Worm (Caenorhabditis elegans): ENCODE data around the gene K07F5.6.

Gene K07F5.6

DNA sequence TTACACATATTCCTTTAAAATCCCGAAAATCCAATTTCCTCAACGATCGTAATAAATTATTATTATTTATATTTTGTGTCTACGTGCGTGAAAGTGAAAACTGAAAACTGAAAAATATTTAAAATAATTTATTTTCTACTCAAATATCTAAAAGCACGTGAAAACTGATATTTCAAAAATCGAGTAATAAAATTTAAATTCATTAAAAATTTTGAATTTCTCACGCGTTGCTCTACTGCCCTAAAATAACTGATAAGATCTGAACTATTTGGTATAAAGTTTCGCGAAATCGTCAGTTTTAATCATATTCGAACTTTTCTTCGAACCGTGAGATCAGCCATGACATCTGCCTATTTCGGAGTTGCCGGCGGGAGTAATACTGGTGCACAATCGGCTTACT, 5.8 kb upstream of the K07F5.6 start, which contains the start of gene ssq-1:
Gene ssq-1 (plus strand): TSS at position 301 of the 400 bp plus-strand sequence.
- no peak for TF ChIP-seq F13C5.2 (tag; optimal IDR thresholded peaks at IDR 0.05)
- TF ChIP-seq pes-1 (GFP tag; IDR thresholded peaks at IDR 0.05): no peak
- TF ChIP-seq ceh-36 (tag; optimal IDR thresholded peaks at IDR 0.05): no peak
- TF ChIP-seq tra-4 (tag; optimal IDR thresholded peaks at IDR 0.05): no peak
- TF ChIP-seq ama-1 (optimal IDR thresholded peaks at IDR 0.05): no peak
- no peak for TF ChIP-seq flt-1 (GFP tag; IDR thresholded peaks at IDR 0.05)
- no peak for TF ChIP-seq ceh-13 (GFP tag; optimal IDR thresholded peaks at IDR 0.05)
- no peak for TF ChIP-seq B0310.2 (tag; optimal IDR thresholded peaks at IDR 0.05)
- no peak for TF ChIP-seq sea-1 (GFP tag; conservative IDR thresholded peaks at IDR 0.05)
- no peak for TF ChIP-seq scrt-1 (GFP tag; IDR thresholded peaks at IDR 0.05)
- no peak for TF ChIP-seq hmg-4 (GFP tag; optimal IDR thresholded peaks at IDR 0.05)
- TF ChIP-seq tbx-37 (GFP tag; conservative IDR thresholded peaks at IDR 0.05): no peak

DNA sequence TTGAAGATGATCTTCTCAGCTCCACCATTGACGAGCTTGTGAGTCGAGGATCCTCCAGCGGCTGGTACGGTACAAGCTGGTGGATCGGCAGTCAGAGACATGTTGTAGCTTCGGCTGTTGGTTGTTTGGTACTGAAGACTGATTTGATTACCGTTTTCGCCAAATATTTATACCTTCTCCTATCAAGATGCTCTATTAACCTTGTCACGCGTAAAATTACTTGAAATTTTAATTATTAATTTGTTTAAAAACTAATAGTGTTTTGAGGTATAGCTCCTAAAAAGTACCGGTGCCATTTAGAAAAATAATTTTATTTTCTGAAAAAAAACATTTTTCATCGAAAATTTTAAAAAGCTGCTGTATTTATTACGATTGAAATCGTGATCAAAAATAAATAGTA, 4.5 kb upstream of the K07F5.6 start, which contains the start of gene ssp-10:
Gene ssp-10 (minus strand): TSS at position 101 of the 400 bp plus-strand sequence.
- TF ChIP-seq tra-4 (tag; optimal IDR thresholded peaks at IDR 0.05) (no peak), ets-7 (tag; optimal IDR thresholded peaks at IDR 0.05) (no peak), ama-1 (optimal IDR thresholded peaks at IDR 0.05) (no peak), flt-1 (GFP tag; IDR thresholded peaks at IDR 0.05) (no peak), hnd-1 (tag; optimal IDR thresholded peaks at IDR 0.05) (no peak), ceh-36 (tag; optimal IDR thresholded peaks at IDR 0.05) (no peak), tbx-37 (GFP tag; conservative IDR thresholded peaks at IDR 0.05) (no peak), hmbx-1 (tag; optimal IDR thresholded peaks at IDR 0.05) (no peak), pes-1 (GFP tag; IDR thresholded peaks at IDR 0.05) (no peak), F13C5.2 (tag; optimal IDR thresholded peaks at IDR 0.05) (no peak), aly-1 (tag; optimal IDR thresholded peaks at IDR 0.05) (no peak), B0310.2 (tag; optimal IDR thresholded peaks at IDR 0.05) (no peak), tbx-11 (GFP tag; IDR thresholded peaks at IDR 0.05) (no peak), ceh-13 (GFP tag; optimal IDR thresholded peaks at IDR 0.05) (no peak), scrt-1 (GFP tag; IDR thresholded peaks at IDR 0.05) (no peak), sea-1 (GFP tag; conservative IDR thresholded peaks at IDR 0.05) (no peak), hmg-4 (GFP tag; optimal IDR thresholded peaks at IDR 0.05) (no peak)

DNA sequence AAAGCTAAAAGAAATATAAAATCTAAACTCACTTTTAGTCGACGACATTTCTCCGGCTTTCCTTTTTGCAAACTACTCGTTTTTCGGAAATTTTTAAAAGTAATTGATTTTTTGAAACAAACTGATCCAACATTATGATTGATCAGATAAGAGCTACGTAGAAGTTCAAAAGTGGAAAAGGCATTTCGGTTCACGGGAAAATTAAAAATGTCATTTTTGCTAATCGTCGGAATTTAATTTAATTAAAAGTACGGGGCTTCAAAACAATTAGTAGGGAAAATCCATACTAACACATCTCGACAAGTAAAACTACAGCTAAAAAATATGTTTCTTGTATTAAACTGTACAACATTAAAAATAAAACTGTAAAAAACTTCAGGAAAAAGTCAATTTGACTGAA, 3.1 kb upstream of the K07F5.6 start, which contains the start of gene K07F5.8:
Gene K07F5.8 (minus strand): TSS at position 101 of the 400 bp plus-strand sequence.
- TF ChIP-seq pes-1 (GFP tag; IDR thresholded peaks at IDR 0.05) (no peak), ceh-36 (tag; optimal IDR thresholded peaks at IDR 0.05) (no peak), hmbx-1 (tag; optimal IDR thresholded peaks at IDR 0.05) (no peak), scrt-1 (GFP tag; IDR thresholded peaks at IDR 0.05) (no peak), flt-1 (GFP tag; IDR thresholded peaks at IDR 0.05) (no peak), F13C5.2 (tag; optimal IDR thresholded peaks at IDR 0.05) (no peak), sea-1 (GFP tag; conservative IDR thresholded peaks at IDR 0.05) (no peak), tbx-11 (GFP tag; IDR thresholded peaks at IDR 0.05) (no peak), ceh-13 (GFP tag; optimal IDR thresholded peaks at IDR 0.05) (no peak), hnd-1 (tag; optimal IDR thresholded peaks at IDR 0.05) (no peak), ama-1 (optimal IDR thresholded peaks at IDR 0.05) (no peak), aly-1 (tag; optimal IDR thresholded peaks at IDR 0.05) (no peak), B0310.2 (tag; optimal IDR thresholded peaks at IDR 0.05) (no peak), hmg-4 (GFP tag; optimal IDR thresholded peaks at IDR 0.05) (no peak), ets-7 (tag; optimal IDR thresholded peaks at IDR 0.05) (no peak), tbx-37 (GFP tag; conservative IDR thresholded peaks at IDR 0.05) (no peak), tra-4 (tag; optimal IDR thresholded peaks at IDR 0.05) (no peak)

DNA sequence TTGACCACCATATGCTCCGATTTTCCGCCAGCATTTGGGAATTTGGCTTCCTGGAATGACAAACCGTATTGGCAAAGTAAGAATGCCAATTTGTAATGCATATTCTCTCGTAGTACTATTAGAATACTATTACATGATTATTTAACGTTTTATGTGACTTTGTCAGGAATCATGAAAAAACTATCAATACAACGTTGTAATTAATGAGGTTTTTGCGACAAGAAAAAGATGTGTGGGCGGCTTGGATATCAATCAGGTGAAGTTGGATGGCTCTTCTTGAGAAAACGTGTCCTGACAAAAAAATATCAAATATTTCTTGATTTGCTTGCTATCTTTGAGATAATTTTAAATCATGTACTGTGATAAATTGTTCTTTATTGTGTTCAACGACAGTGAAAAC, 1.6 kb upstream of the K07F5.6 start, which contains the start of gene K07F5.7:
Gene K07F5.7 (minus strand): TSS at position 101 of the 400 bp plus-strand sequence.
- no peak for TF ChIP-seq tbx-11 (GFP tag; IDR thresholded peaks at IDR 0.05)
- no peak for TF ChIP-seq tbx-37 (GFP tag; conservative IDR thresholded peaks at IDR 0.05)
- TF ChIP-seq ceh-36 (tag; optimal IDR thresholded peaks at IDR 0.05): no peak
- no peak for TF ChIP-seq flt-1 (GFP tag; IDR thresholded peaks at IDR 0.05)
- no peak for TF ChIP-seq B0310.2 (tag; optimal IDR thresholded peaks at IDR 0.05)
- TF ChIP-seq hnd-1 (tag; optimal IDR thresholded peaks at IDR 0.05): no peak
- no peak for TF ChIP-seq F13C5.2 (tag; optimal IDR thresholded peaks at IDR 0.05)
- no peak for TF ChIP-seq aly-1 (tag; optimal IDR thresholded peaks at IDR 0.05)
- no peak for TF ChIP-seq scrt-1 (GFP tag; IDR thresholded peaks at IDR 0.05)
- no peak for TF ChIP-seq ceh-13 (GFP tag; optimal IDR thresholded peaks at IDR 0.05)
- TF ChIP-seq hmbx-1 (tag; optimal IDR thresholded peaks at IDR 0.05): no peak
- no peak for TF ChIP-seq sea-1 (GFP tag; conservative IDR thresholded peaks at IDR 0.05)
- no peak for TF ChIP-seq ama-1 (optimal IDR thresholded peaks at IDR 0.05)
- TF ChIP-seq hmg-4 (GFP tag; optimal IDR thresholded peaks at IDR 0.05): no peak
- TF ChIP-seq pes-1 (GFP tag; IDR thresholded peaks at IDR 0.05): no peak

DNA sequence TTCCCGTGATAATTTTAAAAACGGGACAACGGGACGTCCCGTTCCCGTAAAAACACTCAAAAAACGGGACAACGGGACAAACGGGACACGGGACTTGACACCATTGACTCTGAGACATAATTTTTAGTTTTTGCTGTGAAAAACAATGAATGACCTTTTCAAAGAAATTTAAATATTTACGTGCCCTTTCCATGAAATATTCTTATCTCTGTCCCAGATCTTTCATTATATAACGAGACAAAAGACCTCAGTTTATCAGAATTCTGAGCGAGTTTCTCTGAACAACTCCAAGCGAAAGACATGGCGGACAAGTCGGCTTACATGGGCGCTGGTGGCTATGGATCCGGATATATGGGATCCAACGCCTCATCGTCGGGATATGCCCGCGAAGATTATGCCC, 2.7 kb downstream of the K07F5.6 start, which contains the start of gene nspd-2:
Gene nspd-2 (plus strand): TSS at position 301 of the 400 bp plus-strand sequence.
- TF ChIP-seq F13C5.2 (tag; optimal IDR thresholded peaks at IDR 0.05) (no peak), flt-1 (GFP tag; IDR thresholded peaks at IDR 0.05) (no peak), tbx-11 (GFP tag; IDR thresholded peaks at IDR 0.05) (no peak), ets-7 (tag; optimal IDR thresholded peaks at IDR 0.05) (no peak), sea-1 (GFP tag; conservative IDR thresholded peaks at IDR 0.05) (no peak), hnd-1 (tag; optimal IDR thresholded peaks at IDR 0.05) (no peak), pes-1 (GFP tag; IDR thresholded peaks at IDR 0.05) (no peak), tra-4 (tag; optimal IDR thresholded peaks at IDR 0.05) (no peak), B0310.2 (tag; optimal IDR thresholded peaks at IDR 0.05) (no peak), tbx-37 (GFP tag; conservative IDR thresholded peaks at IDR 0.05) (no peak), aly-1 (tag; optimal IDR thresholded peaks at IDR 0.05) (no peak), ceh-36 (tag; optimal IDR thresholded peaks at IDR 0.05) (no peak), hmg-4 (GFP tag; optimal IDR thresholded peaks at IDR 0.05) (no peak), ama-1 (optimal IDR thresholded peaks at IDR 0.05) (no peak), hmbx-1 (tag; optimal IDR thresholded peaks at IDR 0.05) (no peak), ceh-13 (GFP tag; optimal IDR thresholded peaks at IDR 0.05) (no peak), scrt-1 (GFP tag; IDR thresholded peaks at IDR 0.05) (no peak)

DNA sequence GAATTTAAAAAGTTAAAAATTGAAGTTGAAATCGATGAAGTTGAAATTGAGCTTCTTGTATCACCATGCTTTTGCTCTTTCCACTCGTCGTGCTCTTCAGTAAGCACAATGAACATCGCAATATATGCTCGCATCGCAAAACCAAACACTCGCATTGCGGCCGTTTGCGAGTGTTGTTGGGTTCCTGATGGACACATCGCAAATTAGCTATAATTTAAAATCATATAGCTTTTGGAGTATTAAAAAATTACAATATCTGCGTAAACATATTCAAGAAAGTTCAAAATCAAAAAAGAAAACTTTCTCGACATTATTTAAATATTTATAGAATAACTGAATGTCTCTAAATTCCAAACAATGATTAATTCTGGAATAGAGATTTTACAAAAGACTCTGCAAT, 4.4 kb downstream of the K07F5.6 start, which contains the start of gene K07F5.17:
Gene K07F5.17 (plus strand): TSS at position 301 of the 400 bp plus-strand sequence.
- no peak for TF ChIP-seq flt-1 (GFP tag; IDR thresholded peaks at IDR 0.05)

DNA sequence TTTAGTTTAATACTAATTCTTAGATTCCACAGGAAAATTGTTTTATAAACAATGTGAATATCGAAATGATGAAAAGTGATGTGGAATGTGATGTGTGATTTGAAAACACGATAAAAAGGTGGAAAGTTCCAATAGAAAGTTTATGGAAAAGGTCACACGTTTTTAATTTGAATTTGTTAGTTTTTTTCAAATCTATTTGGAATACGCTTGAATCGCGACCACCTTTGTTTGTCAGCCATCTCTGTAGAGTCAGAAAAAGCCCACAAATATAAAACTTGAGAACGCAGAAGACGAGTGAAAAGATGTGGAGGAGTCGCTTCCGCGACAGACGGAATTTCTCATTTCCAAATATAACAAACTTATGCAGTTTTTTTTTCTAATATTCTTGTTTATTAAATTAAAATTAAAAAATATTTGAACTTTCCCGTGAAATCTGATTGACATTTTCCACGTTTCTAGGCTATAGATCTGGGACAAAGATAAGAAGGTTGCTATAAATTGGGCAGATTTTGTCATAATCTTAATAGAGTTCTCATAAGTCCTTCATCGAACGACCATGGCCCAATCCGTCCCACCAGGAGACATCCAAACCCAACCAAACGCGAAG, 5.4 kb downstream of the K07F5.6 start, which contains the start of the genes kin-24 and msp-56:
Gene kin-24 (minus strand): TSS at position 101 of the 607 bp plus-strand sequence.
Gene msp-56 (plus strand): TSS at position 557 of the 607 bp plus-strand sequence.
- TF ChIP-seq hmbx-1 (tag; optimal IDR thresholded peaks at IDR 0.05) (no peak), pes-1 (GFP tag; IDR thresholded peaks at IDR 0.05) (no peak), flt-1 (GFP tag; IDR thresholded peaks at IDR 0.05) (no peak)
